Fruit fly (Drosophila melanogaster) whole organism, adult: Measurements from ENCODE around the gene CG6785.

Experiments
- CG11617 ChIP-seq: fragments of 200-800 bp; sonication (Bioruptor generic); optimal IDR thresholded peaks from 2 replicates; lab custom pipeline; 2017; ENCODE audit warnings: mild to moderate bottlenecking, missing biosample characterization, missing genetic modification reagents, missing genetic modification characterization
- CG12768 ChIP-seq: fragments of 200-800 bp; sonication (Bioruptor generic); optimal IDR thresholded peaks from 2 replicates; lab custom pipeline; 2017; ENCODE audit warnings: missing biosample characterization, missing genetic modification characterization, mild to moderate bottlenecking, moderate library complexity, missing genetic modification reagents
- CG14711 ChIP-seq: fragments of 200-800 bp; sonication (Bioruptor generic); optimal IDR thresholded peaks from 2 replicates; lab custom pipeline; 2018; ENCODE audit warnings: missing biosample characterization, mild to moderate bottlenecking, missing genetic modification characterization, moderate library complexity
- CG1620 ChIP-seq: fragments of 200-800 bp; sonication (Bioruptor generic); optimal IDR thresholded peaks from 2 replicates; lab custom pipeline; 2016; ENCODE audit warnings: missing biosample characterization, missing genetic modification characterization
- CG33017 ChIP-seq: fragments of 200-800 bp; sonication (Bioruptor generic); optimal IDR thresholded peaks from 2 replicates; lab custom pipeline; 2018; ENCODE audit warnings: missing biosample characterization, mild to moderate bottlenecking, missing genetic modification characterization, moderate library complexity
- CG5204 ChIP-seq: fragments of 200-800 bp; sonication (Bioruptor generic); optimal IDR thresholded peaks from 2 replicates; lab custom pipeline; 2016; ENCODE audit warnings: missing biosample characterization, missing genetic modification characterization
- CG7045 ChIP-seq: fragments of 200-800 bp; sonication (Bioruptor generic); optimal IDR thresholded peaks from 2 replicates; lab custom pipeline; 2017; ENCODE audit warnings: missing biosample characterization, mild to moderate bottlenecking, missing genetic modification characterization
- CG7101 ChIP-seq: fragments of 200-800 bp; sonication (Bioruptor generic); optimal IDR thresholded peaks from 2 replicates; lab custom pipeline; 2018; ENCODE audit warnings: missing biosample characterization, mild to moderate bottlenecking, missing genetic modification characterization, moderate library complexity
- Clk ChIP-seq: fragments of 200-800 bp; sonication (Bioruptor generic); optimal IDR thresholded peaks from 2 replicates; lab custom pipeline; 2017; ENCODE audit warnings: missing biosample characterization, missing genetic modification characterization
- Crg-1 ChIP-seq: fragments of 200-800 bp; sonication (Bioruptor generic); optimal IDR thresholded peaks from 2 replicates; lab custom pipeline; 2016; ENCODE audit warnings: missing biosample characterization, missing genetic modification characterization
- Hr96 ChIP-seq: fragments of 200-800 bp; sonication (Bioruptor generic); optimal IDR thresholded peaks from 2 replicates; lab custom pipeline; 2016; ENCODE audit warnings: missing biosample characterization, missing genetic modification characterization
- Mnt ChIP-seq: fragments of 200-800 bp; sonication (Bioruptor generic); optimal IDR thresholded peaks from 2 replicates; lab custom pipeline; 2016; ENCODE audit warnings: missing biosample characterization, mild to moderate bottlenecking, missing genetic modification characterization
- bab1 ChIP-seq: fragments of 200-800 bp; sonication (Bioruptor generic); optimal IDR thresholded peaks from 3 replicates; lab custom pipeline; 2019; ENCODE audit warnings: missing biosample characterization, mild to moderate bottlenecking, missing genetic modification characterization, moderate library complexity
- cic ChIP-seq: fragments of 200-800 bp; sonication (Bioruptor generic); optimal IDR thresholded peaks from 2 replicates; lab custom pipeline; 2017; ENCODE audit warnings: missing biosample characterization, mild to moderate bottlenecking, missing genetic modification characterization, moderate library complexity
- cnc ChIP-seq, 2 experiments: fragments of >200 bp; optimal IDR thresholded peaks; 2 replicates each; lab custom pipeline; 2017
- kay ChIP-seq: fragments of 200-800 bp; sonication (Bioruptor generic); peaks from one replicate; lab custom pipeline; 2016; ENCODE audit warnings: missing biosample characterization, missing genetic modification characterization, borderline replicate concordance
- ovo ChIP-seq: fragments of 200-800 bp; sonication (Bioruptor generic); optimal IDR thresholded peaks from 2 replicates; lab custom pipeline; 2016; ENCODE audit warnings: missing biosample characterization, missing genetic modification characterization
- pad ChIP-seq: fragments of 200-800 bp; sonication (Bioruptor generic); optimal IDR thresholded peaks from 3 replicates; lab custom pipeline; 2017; ENCODE audit warnings: missing biosample characterization, missing genetic modification characterization, mild to moderate bottlenecking, moderate library complexity, missing genetic modification reagents
- tj ChIP-seq: fragments of 200-800 bp; sonication (Bioruptor generic); optimal IDR thresholded peaks from 3 replicates; lab custom pipeline; 2017; ENCODE audit warnings: missing biosample characterization, mild to moderate bottlenecking, missing genetic modification characterization, moderate library complexity
- toe ChIP-seq: fragments of 200-800 bp; sonication (Bioruptor generic); optimal IDR thresholded peaks from 2 replicates; lab custom pipeline; 2016; ENCODE audit warnings: missing biosample characterization, missing genetic modification characterization

The CG6785 gene

dm6 chr2L:12028808-12029207 is 16.2 kb downstream of the CG6785 start:
- TF ChIP-seq toe (GFP tag; lab: Kevin White, UChicago) (no peak), CG11617 (GFP tag; lab: Kevin White, UChicago) (no peak), CG14711 (tag; lab: Kevin White, UChicago) (no peak), cic (GFP tag; lab: Kevin White, UChicago) (no peak), CG7045 (no peak), cnc (optimal IDR thresholded peaks at IDR 0.05; lab: Kevin White, UChicago) (no peak), CG5204 (GFP tag; lab: Kevin White, UChicago) (no peak), kay (no peak), Mnt (no peak), bab1 (no peak)

dm6 chr2L:12028102-12028501 is 16.9 kb downstream of the CG6785 start:
- TF ChIP-seq Crg-1 (GFP tag; lab: Kevin White, UChicago) = no peak
- no peak for TF ChIP-seq cnc (optimal IDR thresholded peaks at IDR 0.05; lab: Kevin White, UChicago)
- no peak for TF ChIP-seq ovo (GFP tag; lab: Kevin White, UChicago)
- no peak for TF ChIP-seq Hr96 (GFP tag; lab: Kevin White, UChicago)
- TF ChIP-seq cic (GFP tag; lab: Kevin White, UChicago) = no peak
- TF ChIP-seq CG1620 (GFP tag; lab: Kevin White, UChicago) = no peak
- TF ChIP-seq tj (GFP tag; lab: Kevin White, UChicago) = no peak
- TF ChIP-seq CG5204 (GFP tag; lab: Kevin White, UChicago) = no peak

dm6 chr2L:12027435-12027834 is 17.6 kb downstream of the CG6785 start, which contains the start of gene dmGlut:
Gene dmGlut, plus strand, starts transcription at chr2L:12027438.
- TF ChIP-seq Clk (GFP tag; lab: Kevin White, UChicago) (no peak), toe (GFP tag; lab: Kevin White, UChicago) (no peak), CG5204 (GFP tag; lab: Kevin White, UChicago) (no peak), pad (GFP tag; lab: Kevin White, UChicago) (peak; percentile 93), CG12768 (no peak), CG11617 (GFP tag; lab: Kevin White, UChicago) (no peak), CG14711 (tag; lab: Kevin White, UChicago) (no peak)

- TF ChIP-seq tj (GFP tag; lab: Kevin White, UChicago) = no peak
- TF ChIP-seq CG5204 (GFP tag; lab: Kevin White, UChicago) = peak; percentile 39
- TF ChIP-seq CG11617 (GFP tag; lab: Kevin White, UChicago) = peak; percentile 46
- peak; percentile 3 for TF ChIP-seq cic (GFP tag; lab: Kevin White, UChicago)
Measured at dm6 chr2L:12026458-12027431, 18.3 kb downstream of the CG6785 start.

dm6 chr2L:12025505-12025904 is 19.5 kb downstream of the CG6785 start:
- TF ChIP-seq Clk (GFP tag; lab: Kevin White, UChicago) (no peak), Mnt (no peak), ovo (GFP tag; lab: Kevin White, UChicago) (peak; percentile 12), CG7045 (no peak), CG11617 (GFP tag; lab: Kevin White, UChicago) (no peak), CG7101 (tag; lab: Kevin White, UChicago) (no peak), kay (peak; percentile 49), CG12768 (peak; percentile 6)

dm6 chr2L:12024104-12024503 is 20.9 kb downstream of the CG6785 start:
- no peak for TF ChIP-seq Crg-1 (GFP tag; lab: Kevin White, UChicago)
- no peak for TF ChIP-seq CG12768
- no peak for TF ChIP-seq CG5204 (GFP tag; lab: Kevin White, UChicago)
- TF ChIP-seq CG7045 = no peak
- no peak for TF ChIP-seq Hr96 (GFP tag; lab: Kevin White, UChicago)
- TF ChIP-seq CG7101 (tag; lab: Kevin White, UChicago) = no peak
- no peak for TF ChIP-seq bab1
- TF ChIP-seq CG11617 (GFP tag; lab: Kevin White, UChicago) = no peak
- TF ChIP-seq kay = no peak
- no peak for TF ChIP-seq Mnt
- no peak for TF ChIP-seq ovo (GFP tag; lab: Kevin White, UChicago)
- no peak for TF ChIP-seq pad (GFP tag; lab: Kevin White, UChicago)
- no peak for TF ChIP-seq CG14711 (tag; lab: Kevin White, UChicago)
- TF ChIP-seq toe (GFP tag; lab: Kevin White, UChicago) = no peak

- TF ChIP-seq kay (peak; percentile 63), Crg-1 (GFP tag; lab: Kevin White, UChicago) (peak; percentile 77), bab1 (no peak), ovo (GFP tag; lab: Kevin White, UChicago) (peak; percentile 66), CG7045 (peak; percentile 22), CG14711 (tag; lab: Kevin White, UChicago) (no peak), tj (GFP tag; lab: Kevin White, UChicago) (no peak), Clk (GFP tag; lab: Kevin White, UChicago) (no peak), CG33017 (tag; lab: Kevin White, UChicago) (peak; percentile 8), toe (GFP tag; lab: Kevin White, UChicago) (no peak), CG7101 (tag; lab: Kevin White, UChicago) (peak; percentile 79), CG5204 (GFP tag; lab: Kevin White, UChicago) (no peak), Mnt (peak; percentile 63), CG11617 (GFP tag; lab: Kevin White, UChicago) (peak; percentile 58), cnc (optimal IDR thresholded peaks at IDR 0.05; lab: Kevin White, UChicago) (no peak), pad (GFP tag; lab: Kevin White, UChicago) (no peak), cic (GFP tag; lab: Kevin White, UChicago) (peak; percentile 1), CG1620 (GFP tag; lab: Kevin White, UChicago) (peak; percentile 38), Hr96 (GFP tag; lab: Kevin White, UChicago) (no peak), CG12768 (no peak)
Measured at dm6 chr2L:12021193-12021592, 23.8 kb downstream of the CG6785 start.
